Worm (Caenorhabditis elegans): Measurements from ENCODE around the gene nol-6.

DNA sequence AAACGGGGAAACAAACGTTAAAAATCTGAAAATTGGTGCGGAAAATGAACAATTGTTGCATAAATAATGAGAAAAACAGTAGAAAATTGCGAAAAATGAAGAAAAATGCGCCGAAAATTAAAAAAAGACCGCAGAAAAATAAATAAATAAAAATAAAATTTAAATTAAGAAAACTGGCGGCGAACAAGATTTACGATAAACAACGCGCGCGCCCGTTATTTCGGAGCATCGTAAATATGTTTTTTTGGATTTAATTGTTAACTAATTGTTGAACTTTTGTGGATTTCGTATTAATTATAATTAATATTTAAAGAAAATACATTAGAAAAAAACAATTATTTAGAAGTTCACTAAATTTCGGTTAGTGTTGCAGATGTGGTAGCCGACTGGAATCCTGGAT lies 60.5 kb downstream of the nol-6 start:
- TF ChIP-seq lin-13 (tag; optimal IDR thresholded peaks at IDR 0.05) (no peak), nhr-2 (tag; optimal IDR thresholded peaks at IDR 0.05) (no peak)

Measured in whole organism, mixed stage, embryonic.